Fruit fly (Drosophila melanogaster) whole organism, pupa: ENCODE measurements around the gene CG6465.
A peak's percentile ranks its signal among the peaks of the same experiment; 100 is the strongest.

Experiments used
- CG14655 ChIP-seq: fragments of 200-800 bp; sonication (Bioruptor generic); optimal IDR thresholded peaks from 3 replicates; lab custom pipeline; 2017; ENCODE audit warnings: mild to moderate bottlenecking, missing biosample characterization, missing genetic modification reagents, missing genetic modification characterization
- EcR ChIP-seq: fragments of 200-800 bp; sonication (Bioruptor generic); optimal IDR thresholded peaks from 3 replicates; lab custom pipeline; 2019; ENCODE audit warnings: missing biosample characterization, missing genetic modification characterization, mild to moderate bottlenecking, moderate library complexity, missing genetic modification reagents
- Ets98B ChIP-seq: fragments of 200-800 bp; sonication (Bioruptor generic); IDR thresholded peaks from 2 replicates; pipeline ENCODE4 v1.3.6; 2022; ENCODE audit warnings: missing biosample characterization, missing genetic modification characterization
- Pif1B ChIP-seq: fragments of 200-800 bp; sonication (Bioruptor generic); optimal IDR thresholded peaks from 3 replicates; lab custom pipeline; 2016; ENCODE audit warnings: missing biosample characterization, missing genetic modification characterization

DNA sequence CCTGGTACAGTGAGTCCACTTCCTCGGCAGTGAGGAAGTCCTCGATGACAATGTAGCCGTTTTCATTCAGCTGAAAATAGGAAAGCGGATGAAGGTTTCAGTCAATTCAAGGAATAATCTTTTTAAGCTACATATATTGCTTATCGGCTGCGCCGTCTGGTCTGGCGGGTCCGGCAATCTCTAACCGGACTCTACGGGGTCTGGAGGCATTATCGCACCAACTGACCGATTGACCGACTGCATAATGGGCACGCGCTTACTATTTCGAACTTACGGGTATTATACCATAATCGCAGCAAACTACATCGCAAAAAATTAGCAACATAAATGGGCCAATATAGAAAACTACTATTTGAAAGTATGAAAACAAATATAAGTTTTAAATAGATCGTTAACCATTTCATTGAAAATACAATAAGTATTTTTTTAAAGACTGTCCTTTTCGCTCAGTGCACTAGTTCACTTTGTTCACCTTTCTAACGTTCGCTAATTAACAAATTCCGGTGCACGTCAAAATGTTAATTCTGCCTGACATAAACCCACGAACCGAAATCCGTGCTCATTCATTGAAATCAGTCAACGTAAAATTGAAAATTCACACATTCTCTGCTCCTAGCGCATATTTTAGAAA is 2.0 kb upstream of the CG6465 start:
- no peak for TF ChIP-seq EcR
- TF ChIP-seq Ets98B (GFP tag; lab: Robert Waterston, UW): peak; percentile 24; the same call in 1 of the 2 replicates
- no peak for TF ChIP-seq CG14655 (GFP tag; lab: Kevin White, UChicago)
- TF ChIP-seq Pif1B (GFP tag; lab: Kevin White, UChicago): no peak
